Fruit fly (Drosophila melanogaster) whole organism, embryonic: Measurements from ENCODE around the gene CG43895.

Experiments used
- ATbp ChIP-seq: fragments of 200-800 bp; sonication (Bioruptor generic); optimal IDR thresholded peaks from 2 replicates; lab custom pipeline; 2017; ENCODE audit warnings: missing biosample characterization, mild to moderate bottlenecking, missing genetic modification characterization, missing genetic modification reagents
- B-H1 ChIP-seq: fragments of 200-800 bp; sonication (Bioruptor generic); IDR thresholded peaks from 3 replicates; pipeline ENCODE4 v1.3.6; 2022; ENCODE audit warnings: missing biosample characterization, missing genetic modification characterization
- BEAF-32 ChIP-seq: fragments of 200-800 bp; sonication (Bioruptor generic); optimal IDR thresholded peaks from 3 replicates; lab custom pipeline; 2017; ENCODE audit warnings: missing biosample characterization, missing genetic modification characterization, mild to moderate bottlenecking, moderate library complexity, missing genetic modification reagents
- BtbVII ChIP-seq: fragments of 200-800 bp; sonication (Bioruptor generic); optimal IDR thresholded peaks from 3 replicates; lab custom pipeline; 2017; ENCODE audit warnings: missing biosample characterization, mild to moderate bottlenecking, missing genetic modification characterization
- CG10462 ChIP-seq: fragments of 200-800 bp; sonication (Bioruptor generic); optimal IDR thresholded peaks from 2 replicates; lab custom pipeline; 2016; ENCODE audit warnings: missing biosample characterization, missing genetic modification characterization
- CG12219 ChIP-seq: fragments of 200-800 bp; sonication (Bioruptor generic); optimal IDR thresholded peaks from 3 replicates; lab custom pipeline; 2018; ENCODE audit warnings: missing biosample characterization, mild to moderate bottlenecking, missing genetic modification characterization
- CG1233 ChIP-seq: fragments of 200-800 bp; sonication (Bioruptor generic); optimal IDR thresholded peaks from 4 replicates; lab custom pipeline; 2018; ENCODE audit warnings: missing biosample characterization, mild to moderate bottlenecking, missing genetic modification characterization
- CG15514 ChIP-seq: fragments of 200-800 bp; sonication (Bioruptor generic); optimal IDR thresholded peaks from 3 replicates; lab custom pipeline; 2017; ENCODE audit warnings: missing biosample characterization, missing genetic modification characterization, mild to moderate bottlenecking, moderate library complexity, missing genetic modification reagents
- CG15601 ChIP-seq: fragments of 200-800 bp; sonication (Bioruptor generic); optimal IDR thresholded peaks from 3 replicates; lab custom pipeline; 2019; ENCODE audit warnings: missing biosample characterization, mild to moderate bottlenecking, missing genetic modification characterization, moderate library complexity
- CG16779 ChIP-seq: fragments of 200-800 bp; sonication (Bioruptor generic); IDR thresholded peaks from 2 replicates; pipeline ENCODE4 v1.3.6; 2022; ENCODE audit warnings: missing biosample characterization, missing genetic modification characterization
- CG16815 ChIP-seq: fragments of 200-800 bp; sonication (Bioruptor generic); optimal IDR thresholded peaks from 3 replicates; lab custom pipeline; 2017; ENCODE audit warnings: missing biosample characterization, mild to moderate bottlenecking, missing genetic modification characterization
- CG16863 ChIP-seq: fragments of 200-800 bp; sonication (Bioruptor generic); optimal IDR thresholded peaks from 3 replicates; lab custom pipeline; 2016; ENCODE audit warnings: missing biosample characterization, missing genetic modification characterization
- CG17361 ChIP-seq: fragments of 200-800 bp; sonication (Bioruptor generic); IDR thresholded peaks from 3 replicates; pipeline ENCODE4 v1.3.6; 2022; ENCODE audit warnings: missing biosample characterization, missing genetic modification characterization
- CG17802 ChIP-seq: fragments of 200-800 bp; sonication (Bioruptor generic); optimal IDR thresholded peaks from 2 replicates; lab custom pipeline; 2018; ENCODE audit warnings: missing biosample characterization, mild to moderate bottlenecking, missing genetic modification characterization, moderate library complexity
- CG18764 ChIP-seq: fragments of 200-800 bp; sonication (Bioruptor generic); optimal IDR thresholded peaks from 3 replicates; lab custom pipeline; 2016; ENCODE audit warnings: missing biosample characterization, missing genetic modification characterization
- CG2116 ChIP-seq: fragments of 200-800 bp; sonication (Bioruptor generic); optimal IDR thresholded peaks from 3 replicates; lab custom pipeline; 2018; ENCODE audit warnings: missing biosample characterization, mild to moderate bottlenecking, missing genetic modification characterization
- CG2712 ChIP-seq: fragments of 200-800 bp; optimal IDR thresholded peaks from 3 replicates; lab custom pipeline; 2019; ENCODE audit warnings: missing biosample characterization, mild to moderate bottlenecking, missing genetic modification characterization, moderate library complexity
- CG30403 ChIP-seq: fragments of 200-800 bp; sonication (Bioruptor generic); optimal IDR thresholded peaks from 3 replicates; lab custom pipeline; 2016; ENCODE audit warnings: missing biosample characterization, missing genetic modification characterization
- CG3065 ChIP-seq: fragments of 200-800 bp; sonication (Bioruptor generic); optimal IDR thresholded peaks from 2 replicates; lab custom pipeline; 2016; ENCODE audit warnings: missing biosample characterization, missing genetic modification characterization
- CG34376 ChIP-seq: fragments of 200-800 bp; sonication (Bioruptor generic); optimal IDR thresholded peaks from 2 replicates; lab custom pipeline; 2018; ENCODE audit warnings: missing biosample characterization, mild to moderate bottlenecking, missing genetic modification characterization
- CG43689 ChIP-seq: fragments of 200-800 bp; sonication (Bioruptor generic); IDR thresholded peaks from 2 replicates; pipeline ENCODE4 v1.3.6; 2022; ENCODE audit warnings: missing biosample characterization, missing genetic modification characterization
- CG4707 ChIP-seq: fragments of 200-800 bp; sonication (Bioruptor generic); optimal IDR thresholded peaks from 2 replicates; lab custom pipeline; 2018; ENCODE audit warnings: missing biosample characterization, mild to moderate bottlenecking, missing genetic modification characterization, moderate library complexity
- CG8765 ChIP-seq: fragments of 200-800 bp; sonication (Bioruptor generic); IDR thresholded peaks from 2 replicates; pipeline ENCODE4 v1.3.6; 2022; ENCODE audit warnings: missing biosample characterization, missing genetic modification characterization
- CG9609 ChIP-seq: fragments of 200-800 bp; sonication (Bioruptor generic); optimal IDR thresholded peaks from 3 replicates; lab custom pipeline; 2016; ENCODE audit warnings: missing biosample characterization, missing genetic modification characterization
- D ChIP-seq, 2 experiments: fragments of 200-800 bp in 1 of 2; fragments of >200 bp in 1 of 2; sonication (Bioruptor generic) in 1 of 2; optimal IDR thresholded peaks; 2 replicates in 1 of 2; 3 replicates in 1 of 2; lab custom pipeline; 2017; ENCODE audit warnings: mild to moderate bottlenecking in 1 of 2, missing biosample characterization in 1 of 2, missing genetic modification characterization in 1 of 2, missing genetic modification reagents in 1 of 2
- D19B ChIP-seq: fragments of 200-800 bp; sonication (Bioruptor generic); optimal IDR thresholded peaks from 2 replicates; lab custom pipeline; 2017; ENCODE audit warnings: missing biosample characterization, mild to moderate bottlenecking, missing genetic modification characterization
- Dp ChIP-seq: fragments of 200-800 bp; sonication (Bioruptor generic); optimal IDR thresholded peaks from 2 replicates; lab custom pipeline; 2018; ENCODE audit warnings: missing biosample characterization, mild to moderate bottlenecking, missing genetic modification characterization, moderate library complexity
- ERR ChIP-seq: fragments of 200-800 bp; sonication (Bioruptor generic); optimal IDR thresholded peaks from 2 replicates; lab custom pipeline; 2016; ENCODE audit warnings: missing biosample characterization, missing genetic modification characterization
- Fer3 ChIP-seq: fragments of 200-800 bp; sonication (Bioruptor generic); optimal IDR thresholded peaks from 2 replicates; lab custom pipeline; 2018; ENCODE audit warnings: missing biosample characterization, mild to moderate bottlenecking, missing genetic modification characterization, moderate library complexity
- Hmx ChIP-seq: fragments of 200-800 bp; sonication (Bioruptor generic); optimal IDR thresholded peaks from 2 replicates; lab custom pipeline; 2016; ENCODE audit warnings: missing biosample characterization, missing genetic modification characterization
- MBD-R2 ChIP-seq: fragments of 200-800 bp; sonication (Bioruptor generic); IDR thresholded peaks from 2 replicates; pipeline ENCODE4 v1.3.6; 2022; ENCODE audit warnings: missing biosample characterization, missing genetic modification characterization
- MTF-1 ChIP-seq: fragments of 200-800 bp; sonication (Bioruptor generic); optimal IDR thresholded peaks from 2 replicates; lab custom pipeline; 2018; ENCODE audit warnings: missing biosample characterization, mild to moderate bottlenecking, missing genetic modification characterization, borderline replicate concordance
- Max ChIP-seq: fragments of 200-800 bp; sonication (Bioruptor generic); optimal IDR thresholded peaks from 2 replicates; lab custom pipeline; 2016; ENCODE audit warnings: missing biosample characterization, mild to moderate bottlenecking, missing genetic modification characterization
- Mes4 ChIP-seq: fragments of 200-800 bp; sonication (Bioruptor generic); optimal IDR thresholded peaks from 2 replicates; lab custom pipeline; 2016; ENCODE audit warnings: missing biosample characterization, missing genetic modification characterization
- Nf-YB ChIP-seq: fragments of 200-800 bp; sonication (Bioruptor generic); optimal IDR thresholded peaks from 3 replicates; lab custom pipeline; 2019; ENCODE audit warnings: missing biosample characterization, mild to moderate bottlenecking, missing genetic modification characterization, moderate library complexity
- btn ChIP-seq: fragments of 200-800 bp; sonication (Bioruptor generic); optimal IDR thresholded peaks from 2 replicates; lab custom pipeline; 2016; ENCODE audit warnings: missing biosample characterization, missing genetic modification characterization
- crc ChIP-seq: fragments of 200-800 bp; sonication (Bioruptor generic); optimal IDR thresholded peaks from 2 replicates; lab custom pipeline; 2016; ENCODE audit warnings: missing biosample characterization, missing genetic modification characterization
- danr ChIP-seq: fragments of 200-800 bp; sonication (Bioruptor generic); IDR thresholded peaks from 2 replicates; pipeline ENCODE4 v1.3.6; 2022; ENCODE audit warnings: missing biosample characterization, missing genetic modification characterization
- kni ChIP-seq: fragments of 200-800 bp; sonication (Bioruptor generic); optimal IDR thresholded peaks from 3 replicates; lab custom pipeline; 2017; ENCODE audit warnings: mild to moderate bottlenecking, missing biosample characterization, missing genetic modification reagents, missing genetic modification characterization
- lmd ChIP-seq: fragments of 200-800 bp; sonication (Bioruptor generic); IDR thresholded peaks from 2 replicates; pipeline ENCODE4 v1.3.6; 2022; ENCODE audit warnings: missing biosample characterization, missing genetic modification characterization
- nom ChIP-seq: fragments of 200-800 bp; sonication (Bioruptor generic); optimal IDR thresholded peaks from 2 replicates; lab custom pipeline; 2017; ENCODE audit warnings: missing biosample characterization, missing genetic modification characterization, mild to moderate bottlenecking, moderate library complexity, missing genetic modification reagents
- oc ChIP-seq: fragments of 200-800 bp; sonication (Bioruptor generic); optimal IDR thresholded peaks from 2 replicates; lab custom pipeline; 2018; ENCODE audit warnings: missing biosample characterization, mild to moderate bottlenecking, missing genetic modification characterization, moderate library complexity
- phol ChIP-seq: fragments of 200-800 bp; sonication (Bioruptor generic); optimal IDR thresholded peaks from 3 replicates; lab custom pipeline; 2018; ENCODE audit warnings: missing biosample characterization, mild to moderate bottlenecking, missing genetic modification characterization, moderate library complexity
- pnt ChIP-seq: fragments of 200-800 bp; sonication (Bioruptor generic); optimal IDR thresholded peaks from 3 replicates; lab custom pipeline; 2016; ENCODE audit warnings: missing biosample characterization, missing genetic modification characterization
- prd ChIP-seq, 3 experiments: fragments of >200 bp in 2 of 3; fragments of 200-800 bp in 1 of 3; sonication (Bioruptor generic) in 1 of 3; optimal IDR thresholded peaks in 2 of 3; IDR thresholded peaks in 1 of 3; 2 replicates in 2 of 3; 3 replicates in 1 of 3; pipeline versions ENCODE4 v1.3.6 to Lab custom; 2017 to 2022; ENCODE audit warnings: missing biosample characterization in 1 of 3, missing genetic modification characterization in 1 of 3
- pum ChIP-seq: fragments of 200-800 bp; sonication (Bioruptor generic); optimal IDR thresholded peaks from 2 replicates; lab custom pipeline; 2016; ENCODE audit warnings: missing biosample characterization, missing genetic modification characterization
- repo ChIP-seq: fragments of 200-800 bp; sonication (Bioruptor generic); optimal IDR thresholded peaks from 2 replicates; lab custom pipeline; 2016; ENCODE audit warnings: missing biosample characterization, missing genetic modification characterization
- run ChIP-seq: fragments of 200-800 bp; sonication (Bioruptor generic); optimal IDR thresholded peaks from 3 replicates; lab custom pipeline; 2018; ENCODE audit warnings: missing biosample characterization, mild to moderate bottlenecking, missing genetic modification characterization
- salm ChIP-seq: fragments of 200-800 bp; sonication (Bioruptor generic); optimal IDR thresholded peaks from 2 replicates; lab custom pipeline; 2018; ENCODE audit warnings: missing biosample characterization, mild to moderate bottlenecking, missing genetic modification characterization
- sqz ChIP-seq: fragments of 200-800 bp; sonication (Bioruptor generic); optimal IDR thresholded peaks from 3 replicates; lab custom pipeline; 2018; ENCODE audit warnings: missing biosample characterization, mild to moderate bottlenecking, missing genetic modification characterization
- trh ChIP-seq: fragments of 200-800 bp; sonication (Bioruptor generic); optimal IDR thresholded peaks from 2 replicates; lab custom pipeline; 2016; ENCODE audit warnings: missing biosample characterization, missing genetic modification characterization

The CG43895 gene

dm6 chr3L:21823236-21823635 lies 9.7 kb upstream of the CG43895 start, which contains the start of gene CG7407 (continued):
- TF ChIP-seq CG16815 (GFP tag; lab: Kevin White, UChicago) (no peak), CG17802 (tag; lab: Kevin White, UChicago) (no peak), D19B (GFP tag; lab: Kevin White, UChicago) (no peak), Max (GFP tag; lab: Kevin White, UChicago) (no peak), ATbp (GFP tag; lab: Kevin White, UChicago) (no peak), ERR (GFP tag; lab: Kevin White, UChicago) (no peak), sqz (GFP tag; lab: Kevin White, UChicago) (no peak), salm (tag; lab: Kevin White, UChicago) (no peak), CG16863 (GFP tag; lab: Kevin White, UChicago) (no peak), CG10462 (GFP tag; lab: Kevin White, UChicago) (no peak), CG15514 (GFP tag; lab: Kevin White, UChicago) (no peak), CG8765 (no peak), CG4707 (GFP tag; lab: Kevin White, UChicago) (no peak), pnt (GFP tag; lab: Kevin White, UChicago) (no peak), CG2116 (GFP tag; lab: Kevin White, UChicago) (peak; percentile 46), Fer3 (no peak), Nf-YB (GFP tag; lab: Kevin White, UChicago) (no peak), Mes4 (GFP tag; lab: Kevin White, UChicago) (no peak), MBD-R2 (GFP tag; lab: Robert Waterston, UW) (peak; percentile 59), MTF-1 (GFP tag; lab: Kevin White, UChicago) (no peak), B-H1 (GFP tag; lab: Robert Waterston, UW) (no peak), CG18764 (GFP tag; lab: Kevin White, UChicago) (no peak), BtbVII (GFP tag; lab: Kevin White, UChicago) (no peak), phol (no peak), BEAF-32 (peak; percentile 19), Dp (peak; percentile 57), Hmx (no peak), trh (GFP tag; lab: Kevin White, UChicago) (no peak), run (tag; lab: Kevin White, UChicago) (no peak), kni (GFP tag; lab: Kevin White, UChicago) (no peak), nom (GFP tag; lab: Kevin White, UChicago) (peak; percentile 19), CG30403 (GFP tag; lab: Kevin White, UChicago) (no peak), oc (no peak), danr (GFP tag; lab: Robert Waterston, UW) (no peak), lmd (GFP tag; lab: Robert Waterston, UW) (no peak), prd (optimal IDR thresholded peaks at IDR 0.05; lab: Kevin White, UChicago) (no peak), prd (GFP tag; IDR thresholded peaks at IDR 0.05; lab: Robert Waterston, UW) (no peak), CG12219 (GFP tag; lab: Kevin White, UChicago) (no peak), crc (GFP tag; lab: Kevin White, UChicago) (no peak), CG2712 (tag; lab: Kevin White, UChicago) (no peak), btn (GFP tag; lab: Kevin White, UChicago) (no peak), CG34376 (no peak), CG43689 (GFP tag; lab: Robert Waterston, UW) (no peak), CG16779 (no peak), D (optimal IDR thresholded peaks at IDR 0.05; lab: Kevin White, UChicago) (no peak), D (GFP tag; optimal IDR thresholded peaks at IDR 0.05; lab: Kevin White, UChicago) (no peak), CG3065 (GFP tag; lab: Kevin White, UChicago) (no peak), CG9609 (no peak), pum (GFP tag; lab: Kevin White, UChicago) (no peak), CG17361 (GFP tag; lab: Robert Waterston, UW) (no peak), CG1233 (GFP tag; lab: Kevin White, UChicago) (no peak), CG15601 (tag; lab: Kevin White, UChicago) (no peak), repo (no peak)
